Worm (Caenorhabditis elegans) whole organism, L4 larva: Measurements from ENCODE around the gene sra-4.

Source experiments
- T26A8.4 ChIP-seq: fragments of 200-800 bp; sonication (Bioruptor generic); IDR thresholded peaks from 2 replicates; pipeline ENCODE4 v1.3.6; 2022; ENCODE audit warnings: missing genetic modification characterization, missing compliant biosample characterization
- aha-1 ChIP-seq: fragments of 150-350 bp; peaks from one replicate; lab custom pipeline; 2014; ENCODE audit warnings: missing biosample characterization, missing genetic modification characterization
- ceh-32 ChIP-seq: sonication (generic microtip); optimal IDR thresholded peaks from 2 replicates; lab custom pipeline; 2016; ENCODE audit warnings: mild to moderate bottlenecking, missing genetic modification characterization, missing compliant biosample characterization; ENCODE audit not compliant: poor library complexity
- mdl-1 ChIP-seq, 2 experiments: fragments of 150-350 bp in 1 of 2; sonication (generic microtip) in 1 of 2; optimal IDR thresholded peaks; 2 replicates each; lab custom pipeline; 2014 to 2017; ENCODE audit warnings: missing biosample characterization in 2 of 2, missing genetic modification characterization in 2 of 2
- mxl-2 ChIP-seq: fragments of 200-800 bp; sonication (Bioruptor generic); conservative IDR thresholded peaks from 2 replicates; pipeline ENCODE4 v1.3.6; 2022; ENCODE audit warnings: missing genetic modification reagents, missing genetic modification characterization, missing compliant biosample characterization
- nhr-28 ChIP-seq: fragments of 150-350 bp; optimal IDR thresholded peaks from 2 replicates; lab custom pipeline; 2014; ENCODE audit warnings: missing biosample characterization, missing genetic modification characterization
- nhr-76 ChIP-seq: fragments of 150-350 bp; optimal IDR thresholded peaks from 2 replicates; lab custom pipeline; 2014; ENCODE audit warnings: missing biosample characterization, missing genetic modification characterization
- snpc-4 ChIP-seq: fragments of 150-350 bp; optimal IDR thresholded peaks from 2 replicates; lab custom pipeline; 2014; ENCODE audit warnings: missing biosample characterization, missing genetic modification characterization

DNA sequence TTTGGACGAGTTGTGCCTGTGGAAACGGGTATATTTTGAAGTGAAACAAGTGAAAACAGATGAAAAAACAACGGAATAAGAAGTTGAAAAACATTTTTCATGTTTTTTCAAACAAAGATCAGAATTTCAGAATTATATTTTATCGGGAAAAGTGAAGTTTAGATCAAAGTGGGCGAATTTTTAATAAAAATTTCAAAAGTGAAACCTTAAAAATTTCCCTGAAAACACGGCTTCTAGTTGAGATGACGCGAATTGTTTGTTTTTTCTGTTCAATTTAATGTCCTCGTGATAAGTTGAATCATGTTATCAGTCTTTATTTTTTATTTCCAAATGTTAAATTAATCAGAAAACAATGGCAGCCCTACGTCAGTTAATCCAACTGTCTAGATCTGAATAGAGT is 35.5 kb downstream of the sra-4 start, which contains the start of gene gcy-3:
- TF ChIP-seq nhr-76 = no peak
- no peak for TF ChIP-seq nhr-28
- no peak for TF ChIP-seq aha-1 (tag; lab: Kevin White, UChicago)
- TF ChIP-seq snpc-4 (tag; lab: Kevin White, UChicago) = no peak
- no peak for TF ChIP-seq mdl-1 (tag; optimal IDR thresholded peaks at IDR 0.05; lab: Kevin White, UChicago)
- TF ChIP-seq T26A8.4 (GFP tag; lab: Robert Waterston, UW) = no peak
- TF ChIP-seq mxl-2 (GFP tag; lab: Robert Waterston, UW) = no peak
- no peak for TF ChIP-seq ceh-32 (tag; lab: Kevin White, UChicago)
